Fruit fly (Drosophila melanogaster): ENCODE results near the gene brwl.

brwl gene

dm6 chr2L:9568360-9569088, at the start of gene brwl:
TSS of gene brwl (plus strand) at chr2L:9568890.
- TF ChIP-seq hbn (GFP tag; IDR thresholded peaks at IDR 0.05; ENCODE audit: partially characterized antibody) (no peak), sisA (GFP tag; IDR thresholded peaks at IDR 0.05) (peak; percentile 99), Atf6 (GFP tag; IDR thresholded peaks at IDR 0.05) (peak; percentile 99), CG4282 (GFP tag; optimal IDR thresholded peaks at IDR 0.05) (peak; percentile 91), MTF-1 (GFP tag; optimal IDR thresholded peaks at IDR 0.05; ENCODE audit: borderline replicate concordance) (peak; percentile 90), Atf-2 (GFP tag; optimal IDR thresholded peaks at IDR 0.05) (peak; percentile 98), Bteb2 (GFP tag; optimal IDR thresholded peaks at IDR 0.05) (peak; percentile 98), CG7745 (tag; optimal IDR thresholded peaks at IDR 0.05) (peak; percentile 89), Dip2 (GFP tag; IDR thresholded peaks at IDR 0.05) (peak; percentile 77), CG7357 (GFP tag; IDR thresholded peaks at IDR 0.05) (peak; percentile 95), sc (optimal IDR thresholded peaks at IDR 0.05) (no peak), sc (GFP tag; optimal IDR thresholded peaks at IDR 0.05) (peak; percentile 99), gem (tag; optimal IDR thresholded peaks at IDR 0.05) (peak; percentile 100), lmd (GFP tag; IDR thresholded peaks at IDR 0.05) (peak; percentile 99), ssp (GFP tag; IDR thresholded peaks at IDR 0.05) (peak; percentile 94), wek (GFP tag; optimal IDR thresholded peaks at IDR 0.05) (peak; percentile 87), CG6683 (GFP tag; optimal IDR thresholded peaks at IDR 0.05) (peak; percentile 98), sima (GFP tag; optimal IDR thresholded peaks at IDR 0.05) (peak; percentile 95), Med (GFP tag) (peak; percentile 100), CrebB (tag; optimal IDR thresholded peaks at IDR 0.05) (peak; percentile 98), GATAe (GFP tag; conservative IDR thresholded peaks at IDR 0.05) (peak; percentile 94), abd-A (tag; optimal IDR thresholded peaks at IDR 0.05) (peak; percentile 91), yki (optimal IDR thresholded peaks at IDR 0.05) (peak; percentile 13), B-H1 (GFP tag; IDR thresholded peaks at IDR 0.05) (peak; percentile 98), CG10431 (GFP tag; optimal IDR thresholded peaks at IDR 0.05) (peak; percentile 92), CG6654 (GFP tag; optimal IDR thresholded peaks at IDR 0.05) (peak; percentile 91), CG14860 (GFP tag; IDR thresholded peaks at IDR 0.05; ENCODE audit: partially characterized antibody) (no peak), pho (GFP tag; optimal IDR thresholded peaks at IDR 0.05) (peak; percentile 98), zfh2 (GFP tag; optimal IDR thresholded peaks at IDR 0.05) (peak; percentile 96), Pdp1 (GFP tag; optimal IDR thresholded peaks at IDR 0.05) (peak; percentile 98 to 99), fd3F (GFP tag; optimal IDR thresholded peaks at IDR 0.05) (peak; percentile 98), onecut (GFP tag; IDR thresholded peaks at IDR 0.05) (peak; percentile 94), Hr39 (optimal IDR thresholded peaks at IDR 0.05) (no peak), pan (optimal IDR thresholded peaks at IDR 0.05) (no peak), pan (GFP tag; optimal IDR thresholded peaks at IDR 0.05 in 1 of 2, IDR thresholded peaks at IDR 0.05 in 1 of 2) (peak in 1 of 2 experiments; percentile 98), her (GFP tag; optimal IDR thresholded peaks at IDR 0.05) (peak; percentile 93), MBD-R2 (GFP tag; IDR thresholded peaks at IDR 0.05) (peak; percentile 97), al (GFP tag; IDR thresholded peaks at IDR 0.05) (peak; percentile 97), Neu2 (GFP tag; optimal IDR thresholded peaks at IDR 0.05; ENCODE audit: borderline replicate concordance) (peak; percentile 93), NC2α (GFP tag; optimal IDR thresholded peaks at IDR 0.05) (peak; percentile 96), Fer1 (GFP tag; optimal IDR thresholded peaks at IDR 0.05) (peak; percentile 99), CG7839 (tag; optimal IDR thresholded peaks at IDR 0.05) (peak; percentile 99), Six4 (GFP tag; optimal IDR thresholded peaks at IDR 0.05) (peak; percentile 99), fd64A (GFP tag; optimal IDR thresholded peaks at IDR 0.05) (peak; percentile 95), CG7271 (tag; optimal IDR thresholded peaks at IDR 0.05) (peak; percentile 97), ash1 (GFP tag; optimal IDR thresholded peaks at IDR 0.05) (peak; percentile 71), Oaz (GFP tag; IDR thresholded peaks at IDR 0.05) (peak; percentile 96), CG7963 (GFP tag; IDR thresholded peaks at IDR 0.05; ENCODE audit: partially characterized antibody) (no peak), fru (optimal IDR thresholded peaks at IDR 0.05) (no peak), Sry-δ (GFP tag; optimal IDR thresholded peaks at IDR 0.05) (peak; percentile 77), bcd (GFP tag; optimal IDR thresholded peaks at IDR 0.05) (peak; percentile 99)
